Worm (Caenorhabditis elegans) whole organism, L3 larva: ENCODE results near the gene ppm-1.D.

Experiments used
- ama-1 ChIP-seq: fragments of 150-350 bp; optimal IDR thresholded peaks from 2 replicates; lab custom pipeline; 2018
- fkh-10 ChIP-seq: sonication (generic microtip); optimal IDR thresholded peaks from 2 replicates; lab custom pipeline; 2017; ENCODE audit warnings: missing biosample characterization, missing genetic modification reagents, missing genetic modification characterization
- fos-1 ChIP-seq: fragments of 150-350 bp; optimal IDR thresholded peaks from 2 replicates; lab custom pipeline; 2014; ENCODE audit warnings: missing biosample characterization, missing genetic modification characterization
- nhr-11 ChIP-seq: fragments of 150-350 bp; optimal IDR thresholded peaks from 2 replicates; lab custom pipeline; 2014; ENCODE audit warnings: missing biosample characterization, missing genetic modification characterization
- nhr-25 ChIP-seq: sonication (generic microtip); optimal IDR thresholded peaks from 2 replicates; lab custom pipeline; 2017; ENCODE audit warnings: missing biosample characterization, missing genetic modification characterization

DNA sequence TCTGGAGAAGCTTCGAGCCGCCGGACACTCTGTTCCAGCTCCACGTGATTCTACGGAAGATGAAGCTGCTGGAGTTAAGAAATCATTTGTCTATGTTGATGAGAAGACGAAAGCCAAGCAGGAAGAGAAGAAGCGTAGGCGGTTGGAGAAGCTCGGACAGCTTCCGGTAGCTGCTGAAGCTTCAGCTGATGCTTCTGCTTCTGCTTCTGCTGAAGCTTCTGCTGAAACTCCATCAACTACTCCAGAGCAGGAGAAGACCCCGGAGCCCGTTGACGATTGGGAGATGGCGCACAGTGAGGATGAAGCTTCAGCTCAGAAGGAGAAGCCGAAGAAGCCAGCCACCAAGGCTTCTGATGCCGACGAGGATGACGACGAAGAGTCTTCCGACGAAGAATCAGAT lies 14.9 kb upstream of the ppm-1.D start:
- TF ChIP-seq fos-1 (tag; lab: Kevin White, UChicago) (no peak), ama-1 (no peak), fkh-10 (GFP tag; lab: Kevin White, UChicago) (no peak), nhr-25 (tag; lab: Kevin White, UChicago) (no peak), nhr-11 (no peak)
